Worm (Caenorhabditis elegans): Measurements from ENCODE around the gene Y53G8AM.6.

The Y53G8AM.6 gene

ce11 chrIII:3279304-3279703 lies 19.7 kb upstream of the Y53G8AM.6 start:
- TF ChIP-seq C34B4.2 (tag; optimal IDR thresholded peaks at IDR 0.05) (no peak), tlp-1 (tag; optimal IDR thresholded peaks at IDR 0.05) (no peak), vab-15 (tag; optimal IDR thresholded peaks at IDR 0.05) (peak; percentile 26), elt-3 (tag; optimal IDR thresholded peaks at IDR 0.05) (peak in 3 of 6 experiments; percentile 2 to 68 (median 44)), ceh-82 (tag; optimal IDR thresholded peaks at IDR 0.05) (peak; percentile 46 to 83 (median 57)), ets-5 (GFP tag; IDR thresholded peaks at IDR 0.05) (no peak), nhr-11 (tag; optimal IDR thresholded peaks at IDR 0.05) (peak; percentile 92), ceh-90 (tag; optimal IDR thresholded peaks at IDR 0.05) (no peak), zag-1 (tag; optimal IDR thresholded peaks at IDR 0.05) (no peak), pax-3 (tag; optimal IDR thresholded peaks at IDR 0.05) (peak; percentile 76), grh-1 (GFP tag; IDR thresholded peaks at IDR 0.05) (peak; percentile 85), nhr-77 (tag; optimal IDR thresholded peaks at IDR 0.05) (peak; percentile 40), ceh-88 (GFP tag; IDR thresholded peaks at IDR 0.05) (no peak), snpc-4 (tag; optimal IDR thresholded peaks at IDR 0.05) (peak; percentile 46), swsn-7 (tag; optimal IDR thresholded peaks at IDR 0.05) (peak; percentile 93), nhr-19 (GFP tag; conservative IDR thresholded peaks at IDR 0.05) (peak; percentile 91), lin-14 (GFP tag; optimal IDR thresholded peaks at IDR 0.05) (peak; percentile 93), fkh-10 (GFP tag; optimal IDR thresholded peaks at IDR 0.05) (no peak), F16B12.6 (tag; optimal IDR thresholded peaks at IDR 0.05) (peak; percentile 1), ceh-8 (GFP tag; optimal IDR thresholded peaks at IDR 0.05) (peak; percentile 34), Y116A8C.19 (tag; optimal IDR thresholded peaks at IDR 0.05; ENCODE audit: borderline replicate concordance) (no peak), xbp-1 (tag; optimal IDR thresholded peaks at IDR 0.05) (peak; percentile 78), hlh-17 (GFP tag; optimal IDR thresholded peaks at IDR 0.05; ENCODE audit: borderline replicate concordance) (no peak), aly-2 (tag; optimal IDR thresholded peaks at IDR 0.05) (peak; percentile 72), unc-30 (tag; optimal IDR thresholded peaks at IDR 0.05) (no peak), mdl-1 (tag; optimal IDR thresholded peaks at IDR 0.05) (no peak), ama-1 (optimal IDR thresholded peaks at IDR 0.05) (no peak), zip-4 (GFP tag; optimal IDR thresholded peaks at IDR 0.05) (peak; percentile 57), alr-1 (tag; optimal IDR thresholded peaks at IDR 0.05; ENCODE audit: borderline replicate concordance) (no peak), lin-15B (tag; optimal IDR thresholded peaks at IDR 0.05) (no peak), ces-1 (GFP tag; optimal IDR thresholded peaks at IDR 0.05) (no peak), dsc-1 (tag; optimal IDR thresholded peaks at IDR 0.05) (peak; percentile 82), nhr-20 (tag; optimal IDR thresholded peaks at IDR 0.05) (peak; percentile 92), nhr-71 (tag; optimal IDR thresholded peaks at IDR 0.05) (peak; percentile 95), ztf-11 (tag; optimal IDR thresholded peaks at IDR 0.05) (peak in 1 of 2 experiments; percentile 71), unc-62 (GFP tag; optimal IDR thresholded peaks at IDR 0.05) (no peak), sox-4 (tag; optimal IDR thresholded peaks at IDR 0.05) (peak; percentile 18), sptf-1 (tag; optimal IDR thresholded peaks at IDR 0.05) (no peak), nhr-237 (tag; optimal IDR thresholded peaks at IDR 0.05) (peak; percentile 21), ztf-4 (tag; optimal IDR thresholded peaks at IDR 0.05) (peak; percentile 79), ceh-63 (GFP tag; optimal IDR thresholded peaks at IDR 0.05) (no peak), pag-3 (tag; optimal IDR thresholded peaks at IDR 0.05; ENCODE audit: borderline replicate concordance, insufficient read depth) (no peak), lin-13 (GFP tag; optimal IDR thresholded peaks at IDR 0.05) (peak; percentile 66), lin-35 (GFP tag; optimal IDR thresholded peaks at IDR 0.05) (peak; percentile 57 to 86), dpl-1 (GFP tag; optimal IDR thresholded peaks at IDR 0.05) (peak; percentile 52 to 69 (median 53)), isw-1 (GFP tag; IDR thresholded peaks at IDR 0.05) (peak; percentile 72), mef-2 (tag; optimal IDR thresholded peaks at IDR 0.05) (no peak), hpl-2 (GFP tag; optimal IDR thresholded peaks at IDR 0.05) (no peak), fkh-8 (tag; optimal IDR thresholded peaks at IDR 0.05) (peak; percentile 67), C16A3.4 (tag; optimal IDR thresholded peaks at IDR 0.05) (no peak), unc-86 (tag; optimal IDR thresholded peaks at IDR 0.05) (peak; percentile 72), tbx-2 (tag; optimal IDR thresholded peaks at IDR 0.05) (peak; percentile 85), irx-1 (tag; optimal IDR thresholded peaks at IDR 0.05) (peak; percentile 79)
